Worm (Caenorhabditis elegans) whole organism, late embryonic: ENCODE data around the gene htas-1.

Experiments used
- C08G9.2 ChIP-seq: sonication (generic microtip); optimal IDR thresholded peaks from 2 replicates; lab custom pipeline; 2016; ENCODE audit warnings: mild to moderate bottlenecking, missing genetic modification characterization, moderate library complexity, missing compliant biosample characterization
- C38D4.7 ChIP-seq: fragments of 200-800 bp; sonication (Bioruptor generic); optimal IDR thresholded peaks from 2 replicates; lab custom pipeline; 2018; ENCODE audit warnings: mild to moderate bottlenecking, missing genetic modification characterization, moderate library complexity, missing compliant biosample characterization
- F13H6.1 ChIP-seq: sonication (generic microtip); optimal IDR thresholded peaks from 2 replicates; lab custom pipeline; 2016; ENCODE audit warnings: missing genetic modification characterization, missing compliant biosample characterization
- K09A11.1 ChIP-seq: sonication (generic microtip); optimal IDR thresholded peaks from 2 replicates; lab custom pipeline; 2017; ENCODE audit warnings: antibody characterized with exemption, mild to moderate bottlenecking, missing genetic modification characterization, missing compliant biosample characterization; ENCODE audit not compliant: insufficient read depth
- T23F11.4 ChIP-seq: fragments of 200-800 bp; sonication (Bioruptor generic); optimal IDR thresholded peaks from 2 replicates; lab custom pipeline; 2018; ENCODE audit warnings: mild to moderate bottlenecking, missing genetic modification characterization, missing compliant biosample characterization
- Y22D7AL.16 ChIP-seq: sonication (generic microtip); optimal IDR thresholded peaks from 2 replicates; lab custom pipeline; 2016; ENCODE audit warnings: missing genetic modification characterization, missing compliant biosample characterization
- ama-1 ChIP-seq: fragments of 150-350 bp; optimal IDR thresholded peaks from 2 replicates; lab custom pipeline; 2014
- ceh-19 ChIP-seq: fragments of 200-800 bp; sonication (Bioruptor generic); optimal IDR thresholded peaks from 2 replicates; lab custom pipeline; 2018; ENCODE audit warnings: mild to moderate bottlenecking, missing genetic modification characterization, missing compliant biosample characterization
- ceh-2 ChIP-seq: sonication (generic microtip); optimal IDR thresholded peaks from 2 replicates; lab custom pipeline; 2016; ENCODE audit warnings: missing genotype, missing genetic modification characterization, missing compliant biosample characterization
- ceh-31 ChIP-seq: sonication (generic microtip); optimal IDR thresholded peaks from 2 replicates; lab custom pipeline; 2016; ENCODE audit warnings: missing genetic modification characterization, missing compliant biosample characterization
- ceh-34 ChIP-seq: sonication (generic microtip); optimal IDR thresholded peaks from 2 replicates; lab custom pipeline; 2016; ENCODE audit warnings: mild to moderate bottlenecking, missing genetic modification characterization, missing compliant biosample characterization
- ceh-45 ChIP-seq: fragments of 200-800 bp; sonication (Bioruptor generic); IDR thresholded peaks from 2 replicates; pipeline ENCODE4 v1.3.6; 2022; ENCODE audit warnings: missing genetic modification reagents, missing genetic modification characterization, missing compliant biosample characterization
- ceh-48 ChIP-seq: sonication (generic microtip); optimal IDR thresholded peaks from 2 replicates; lab custom pipeline; 2016; ENCODE audit warnings: missing genetic modification characterization, inconsistent platforms, missing compliant biosample characterization
- ceh-6 ChIP-seq: fragments of 200-800 bp; sonication (Bioruptor generic); optimal IDR thresholded peaks from 2 replicates; lab custom pipeline; 2018; ENCODE audit warnings: mild to moderate bottlenecking, missing genetic modification characterization, missing compliant biosample characterization
- ceh-9 ChIP-seq: sonication (generic microtip); optimal IDR thresholded peaks from 2 replicates; lab custom pipeline; 2016; ENCODE audit warnings: mild to moderate bottlenecking, missing genetic modification characterization, inconsistent platforms, missing compliant biosample characterization
- che-1 ChIP-seq: sonication (generic microtip); optimal IDR thresholded peaks from 2 replicates; lab custom pipeline; 2016; ENCODE audit warnings: mild to moderate bottlenecking, missing genetic modification characterization, missing compliant biosample characterization
- dve-1 ChIP-seq: sonication (generic microtip); optimal IDR thresholded peaks from 2 replicates; lab custom pipeline; 2017; ENCODE audit warnings: antibody characterized with exemption, mild to moderate bottlenecking, missing genetic modification characterization, missing compliant biosample characterization
- elt-4 ChIP-seq: sonication (generic microtip); optimal IDR thresholded peaks from 2 replicates; lab custom pipeline; 2016; ENCODE audit warnings: missing genetic modification characterization, missing compliant biosample characterization
- ets-4 ChIP-seq: sonication (generic microtip); optimal IDR thresholded peaks from 2 replicates; lab custom pipeline; 2016; ENCODE audit warnings: missing genetic modification characterization, missing compliant biosample characterization
- fax-1 ChIP-seq: sonication (generic microtip); optimal IDR thresholded peaks from 2 replicates; lab custom pipeline; 2016; ENCODE audit warnings: missing genotype, missing genetic modification characterization, missing compliant biosample characterization
- fkh-10 ChIP-seq: fragments of 150-350 bp; optimal IDR thresholded peaks from 2 replicates; lab custom pipeline; 2014; ENCODE audit warnings: missing biosample characterization, missing genetic modification reagents, missing genetic modification characterization
- fkh-6 ChIP-seq: sonication (generic microtip); optimal IDR thresholded peaks from 2 replicates; lab custom pipeline; 2016; ENCODE audit warnings: missing genetic modification characterization, missing compliant biosample characterization
- hlh-15 ChIP-seq: sonication (generic microtip); optimal IDR thresholded peaks from 2 replicates; lab custom pipeline; 2016; ENCODE audit warnings: missing genetic modification characterization, missing compliant biosample characterization
- hlh-30 ChIP-seq: sonication (generic microtip); optimal IDR thresholded peaks from 2 replicates; lab custom pipeline; 2017; ENCODE audit warnings: antibody characterized with exemption, missing genetic modification characterization, missing compliant biosample characterization; ENCODE audit not compliant: insufficient read depth
- hlh-6 ChIP-seq: sonication (generic microtip); optimal IDR thresholded peaks from 2 replicates; lab custom pipeline; 2016; ENCODE audit warnings: missing genotype, missing genetic modification characterization, missing compliant biosample characterization
- lin-11 ChIP-seq: fragments of 200-800 bp; sonication (Bioruptor generic); optimal IDR thresholded peaks from 2 replicates; lab custom pipeline; 2018; ENCODE audit warnings: mild to moderate bottlenecking, missing genetic modification characterization, missing compliant biosample characterization
- madf-2 ChIP-seq: sonication (generic microtip); optimal IDR thresholded peaks from 2 replicates; lab custom pipeline; 2017; ENCODE audit warnings: missing genetic modification characterization, missing compliant biosample characterization
- nhr-11 ChIP-seq: fragments of 150-350 bp; optimal IDR thresholded peaks from 2 replicates; lab custom pipeline; 2014; ENCODE audit warnings: missing biosample characterization, missing genetic modification characterization
- npax-4 ChIP-seq: sonication (generic microtip); optimal IDR thresholded peaks from 2 replicates; lab custom pipeline; 2016; ENCODE audit warnings: missing genetic modification characterization, missing compliant biosample characterization
- odd-2 ChIP-seq: sonication (generic microtip); optimal IDR thresholded peaks from 2 replicates; lab custom pipeline; 2017; ENCODE audit warnings: antibody characterized with exemption, mild to moderate bottlenecking, missing genetic modification characterization, missing compliant biosample characterization
- pag-3 ChIP-seq: sonication (generic microtip); optimal IDR thresholded peaks from 2 replicates; lab custom pipeline; 2016; ENCODE audit warnings: missing compliant biosample characterization, missing genetic modification characterization, borderline replicate concordance
- pat-9 ChIP-seq: fragments of 200-800 bp; sonication (Bioruptor generic); optimal IDR thresholded peaks from 2 replicates; lab custom pipeline; 2018; ENCODE audit warnings: mild to moderate bottlenecking, missing genetic modification characterization, moderate library complexity, missing compliant biosample characterization
- pax-1 ChIP-seq: fragments of 150-350 bp; optimal IDR thresholded peaks from 2 replicates; lab custom pipeline; 2014; ENCODE audit warnings: missing biosample characterization, missing genetic modification characterization
- pqm-1 ChIP-seq: sonication (generic microtip); optimal IDR thresholded peaks from 2 replicates; lab custom pipeline; 2016; ENCODE audit warnings: missing genetic modification characterization, missing compliant biosample characterization
- pros-1 ChIP-seq: fragments of 150-350 bp; optimal IDR thresholded peaks from 2 replicates; lab custom pipeline; 2014; ENCODE audit warnings: missing biosample characterization, missing genetic modification reagents, missing genetic modification characterization
- ref-2 ChIP-seq: sonication (generic microtip); optimal IDR thresholded peaks from 2 replicates; lab custom pipeline; 2016; ENCODE audit warnings: missing genetic modification characterization, missing compliant biosample characterization
- rnt-1 ChIP-seq: sonication (generic microtip); optimal IDR thresholded peaks from 2 replicates; lab custom pipeline; 2016; ENCODE audit warnings: missing genetic modification characterization, missing compliant biosample characterization
- sdc-2 ChIP-seq: sonication (generic microtip); optimal IDR thresholded peaks from 2 replicates; lab custom pipeline; 2016; ENCODE audit warnings: missing genotype, missing genetic modification characterization, missing compliant biosample characterization
- sox-2 ChIP-seq: fragments of 200-800 bp; sonication (Bioruptor generic); IDR thresholded peaks from 2 replicates; pipeline ENCODE4 v1.3.6; 2022; ENCODE audit warnings: missing genetic modification reagents, missing genetic modification characterization, missing compliant biosample characterization
- sox-4 ChIP-seq: sonication (generic microtip); optimal IDR thresholded peaks from 2 replicates; lab custom pipeline; 2017; ENCODE audit warnings: mild to moderate bottlenecking, missing genetic modification characterization, inconsistent platforms, missing compliant biosample characterization
- syd-9 ChIP-seq: sonication (generic microtip); optimal IDR thresholded peaks from 2 replicates; lab custom pipeline; 2016; ENCODE audit warnings: mild to moderate bottlenecking, missing genetic modification characterization, moderate library complexity, missing compliant biosample characterization
- tbx-2 ChIP-seq: sonication (generic microtip); optimal IDR thresholded peaks from 2 replicates; lab custom pipeline; 2016; ENCODE audit warnings: missing genetic modification characterization, missing compliant biosample characterization
- tbx-7 ChIP-seq: sonication (generic microtip); optimal IDR thresholded peaks from 2 replicates; lab custom pipeline; 2016; ENCODE audit warnings: missing genotype, missing genetic modification characterization, missing compliant biosample characterization
- ttx-3 ChIP-seq: sonication (generic microtip); optimal IDR thresholded peaks from 2 replicates; lab custom pipeline; 2016; ENCODE audit warnings: missing genetic modification reagents, missing genetic modification characterization, missing compliant biosample characterization
- unc-55 ChIP-seq: sonication (generic microtip); optimal IDR thresholded peaks from 2 replicates; lab custom pipeline; 2017; ENCODE audit warnings: missing biosample characterization, missing genetic modification reagents, missing genetic modification characterization
- unc-86 ChIP-seq: sonication (generic microtip); optimal IDR thresholded peaks from 2 replicates; lab custom pipeline; 2016; ENCODE audit warnings: missing genetic modification characterization, missing compliant biosample characterization
- zip-5 ChIP-seq: sonication (generic microtip); optimal IDR thresholded peaks from 2 replicates; lab custom pipeline; 2016; ENCODE audit warnings: missing genetic modification characterization, missing compliant biosample characterization

htas-1 gene

DNA sequence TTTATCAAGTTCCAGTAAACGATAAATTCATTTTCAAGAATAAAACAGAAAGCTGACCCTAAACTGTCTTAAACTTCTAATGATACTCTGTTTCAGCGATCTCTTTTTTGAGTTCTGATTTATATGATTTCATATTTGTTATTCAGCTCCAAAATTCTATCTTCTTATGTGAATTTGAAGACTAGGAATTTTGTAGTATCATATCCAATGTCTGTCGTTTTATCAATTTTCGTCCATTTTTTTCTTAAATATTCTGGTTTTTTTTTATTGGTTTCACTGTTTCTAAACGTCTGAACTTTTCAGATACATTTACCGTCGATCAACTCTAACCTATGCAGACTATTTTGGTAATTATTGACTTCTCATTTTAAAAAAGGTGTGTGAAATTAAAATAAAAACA lies 41.6 kb upstream of the htas-1 start, which contains the start of the genes nhr-138 and C28D4.18:
Gene nhr-138 (plus strand): TSS at position 304 of the 400 bp plus-strand sequence.
Gene C28D4.18 (plus strand): TSS at position 333 of the 400 bp plus-strand sequence.
- no peak for TF ChIP-seq ceh-19 (GFP tag; lab: Kevin White, UChicago)
- no peak for TF ChIP-seq ceh-48
- no peak for TF ChIP-seq ceh-9 (tag; lab: Kevin White, UChicago)
- no peak for TF ChIP-seq ceh-31 (tag; lab: Kevin White, UChicago)
- TF ChIP-seq hlh-15 = no peak
- no peak for TF ChIP-seq pqm-1 (tag; lab: Kevin White, UChicago)
- no peak for TF ChIP-seq lin-11 (tag; lab: Kevin White, UChicago)
- TF ChIP-seq fkh-10 (GFP tag; lab: Kevin White, UChicago) = no peak
- TF ChIP-seq Y22D7AL.16 (tag; lab: Kevin White, UChicago) = no peak
- TF ChIP-seq, all 69 proteins: peak for 0

DNA sequence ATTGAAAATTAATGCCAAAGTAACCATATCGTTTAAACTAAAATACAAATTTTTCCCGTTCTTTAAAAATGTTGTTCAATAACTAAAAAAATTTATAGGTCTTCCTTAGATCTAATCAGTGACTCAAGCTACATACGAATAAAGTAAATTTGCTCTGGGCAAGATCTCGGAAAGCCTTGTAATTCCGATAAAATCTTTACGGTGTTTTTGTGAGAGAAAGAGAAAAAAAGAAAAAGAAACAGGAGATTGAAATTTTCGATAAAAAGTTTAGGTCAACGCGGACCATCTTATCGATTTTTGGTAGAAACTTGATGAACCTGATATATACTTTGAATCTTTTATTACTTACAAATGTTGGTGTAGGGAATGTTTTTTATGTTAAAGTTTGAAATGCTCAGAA lies 39.9 kb upstream of the htas-1 start:
- TF ChIP-seq fkh-10 (GFP tag; lab: Kevin White, UChicago) = no peak
- TF ChIP-seq fkh-6 (tag; lab: Kevin White, UChicago) = no peak
- no peak for TF ChIP-seq F13H6.1
- no peak for TF ChIP-seq sox-4
- no peak for TF ChIP-seq unc-86 (tag; lab: Kevin White, UChicago)
- TF ChIP-seq T23F11.4 (GFP tag; lab: Kevin White, UChicago) = no peak

DNA sequence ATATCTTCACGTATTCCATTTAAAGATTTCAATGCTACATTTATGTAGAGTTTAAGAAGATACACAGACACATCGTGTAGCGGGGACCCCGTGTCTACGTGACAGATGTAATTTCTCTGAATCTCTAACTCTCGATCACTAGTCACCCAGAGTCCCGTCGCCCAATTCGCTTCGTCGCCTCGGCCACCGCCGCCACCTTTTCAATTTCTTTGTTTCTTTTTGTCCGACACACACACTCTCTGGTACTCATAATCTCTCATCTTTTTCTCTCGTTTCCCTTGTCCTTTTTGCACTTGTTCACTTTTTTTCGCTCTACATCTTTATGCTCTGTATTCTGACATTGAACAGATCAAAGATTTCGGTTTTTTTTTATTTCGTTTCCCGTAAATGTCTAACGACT lies 35.1 kb upstream of the htas-1 start:
- TF ChIP-seq ceh-2 = no peak
- TF ChIP-seq pros-1 = no peak
- TF ChIP-seq zip-5 (tag; lab: Kevin White, UChicago) = no peak
- TF ChIP-seq fkh-6 (tag; lab: Kevin White, UChicago) = no peak
- peak; percentile 22 for TF ChIP-seq syd-9 (tag; lab: Kevin White, UChicago)
- no peak for TF ChIP-seq elt-4 (tag; lab: Kevin White, UChicago)
- peak; percentile 73 for TF ChIP-seq tbx-2
- no peak for TF ChIP-seq ttx-3 (tag; lab: Kevin White, UChicago)
- no peak for TF ChIP-seq ceh-9 (tag; lab: Kevin White, UChicago)
- no peak for TF ChIP-seq ref-2
- no peak for TF ChIP-seq hlh-30 (tag; lab: Kevin White, UChicago)
- TF ChIP-seq ceh-48 = no peak
- no peak for TF ChIP-seq ets-4
- no peak for TF ChIP-seq ama-1 (lab: Kevin White, UChicago)
- TF ChIP-seq ceh-31 (tag; lab: Kevin White, UChicago) = peak; percentile 69
- no peak for TF ChIP-seq che-1 (tag; lab: Kevin White, UChicago)
- no peak for TF ChIP-seq hlh-6 (tag; lab: Kevin White, UChicago)
- no peak for TF ChIP-seq unc-86 (tag; lab: Kevin White, UChicago)
- no peak for TF ChIP-seq sox-2 (GFP tag; lab: Robert Waterston, UW)
- TF ChIP-seq C08G9.2 (tag; lab: Kevin White, UChicago) = no peak
- TF ChIP-seq dve-1 = peak; percentile 69
- TF ChIP-seq C38D4.7 (GFP tag; lab: Kevin White, UChicago) = no peak
- no peak for TF ChIP-seq sdc-2 (tag; lab: Kevin White, UChicago)
- no peak for TF ChIP-seq T23F11.4 (GFP tag; lab: Kevin White, UChicago)
- no peak for TF ChIP-seq ceh-19 (GFP tag; lab: Kevin White, UChicago)
- TF ChIP-seq sox-4 = no peak
- TF ChIP-seq hlh-15 = no peak
- TF ChIP-seq odd-2 (tag; lab: Kevin White, UChicago) = no peak
- TF ChIP-seq pat-9 (tag; lab: Kevin White, UChicago) = peak; percentile 3
- no peak for TF ChIP-seq ceh-45 (GFP tag; lab: Robert Waterston, UW)
- TF ChIP-seq lin-11 (tag; lab: Kevin White, UChicago) = no peak
- no peak for TF ChIP-seq K09A11.1 (tag; lab: Kevin White, UChicago)
- TF ChIP-seq madf-2 (tag; lab: Kevin White, UChicago) = no peak
- TF ChIP-seq nhr-11 = no peak
- no peak for TF ChIP-seq Y22D7AL.16 (tag; lab: Kevin White, UChicago)
- TF ChIP-seq pax-1 (tag; lab: Kevin White, UChicago) = no peak
- peak; percentile 66 for TF ChIP-seq rnt-1 (tag; lab: Kevin White, UChicago)
- no peak for TF ChIP-seq pag-3 (tag; lab: Kevin White, UChicago)
- TF ChIP-seq npax-4 = no peak
- TF ChIP-seq ceh-6 (GFP tag; lab: Kevin White, UChicago) = no peak
- TF ChIP-seq fkh-10 (GFP tag; lab: Kevin White, UChicago) = no peak
- no peak for TF ChIP-seq tbx-7 (tag; lab: Kevin White, UChicago)
- TF ChIP-seq fax-1 = no peak
- TF ChIP-seq ceh-34 (tag; lab: Kevin White, UChicago) = peak; percentile 19
- peak; percentile 64 for TF ChIP-seq unc-55 (GFP tag; lab: Kevin White, UChicago)
